Fruit fly (Drosophila melanogaster): ENCODE results near the gene CG13983.

Gene CG13983

DNA sequence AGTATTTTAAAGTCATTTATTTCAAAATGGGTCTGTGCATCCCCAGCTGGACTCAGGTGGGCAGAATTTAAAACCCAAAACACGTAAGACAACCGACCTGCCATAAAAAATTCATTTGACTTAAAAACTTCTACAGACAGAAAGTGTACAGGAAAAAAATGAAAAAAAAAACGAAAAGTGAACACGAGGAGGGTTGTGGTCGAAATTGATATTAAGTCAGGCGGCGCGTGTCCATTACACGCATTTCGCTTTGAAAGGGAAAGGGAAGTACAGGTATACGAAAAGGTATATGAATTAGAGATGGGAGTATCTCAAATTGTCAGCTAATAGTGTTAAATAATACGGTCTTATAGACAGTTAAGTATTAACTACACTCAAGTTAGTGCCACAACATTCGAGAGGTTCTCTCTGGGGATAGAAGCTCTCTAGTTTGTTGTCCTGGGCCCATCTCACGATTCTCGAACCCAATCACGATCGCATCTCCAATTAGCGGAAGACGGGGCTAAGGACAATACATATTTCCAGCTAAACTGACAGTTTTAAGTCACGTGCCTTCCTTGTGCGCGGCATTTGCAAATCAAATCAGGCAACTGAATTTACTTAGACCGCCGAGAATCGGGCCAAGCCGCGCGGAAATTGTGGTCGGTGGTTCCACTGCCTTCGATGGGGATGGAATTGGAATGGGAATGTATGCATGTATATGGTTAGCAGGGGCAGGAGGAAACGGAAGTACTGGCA lies 45.5 kb downstream of the CG13983 start:
- TF ChIP-seq Dll (optimal IDR thresholded peaks at IDR 0.05) (no peak), EcR (GFP tag; optimal IDR thresholded peaks at IDR 0.05) (no peak), usp (GFP tag; optimal IDR thresholded peaks at IDR 0.05) (no peak), CG8478 (optimal IDR thresholded peaks at IDR 0.05) (no peak), pan (optimal IDR thresholded peaks at IDR 0.05) (no peak), psq (optimal IDR thresholded peaks at IDR 0.05) (no peak)

DNA sequence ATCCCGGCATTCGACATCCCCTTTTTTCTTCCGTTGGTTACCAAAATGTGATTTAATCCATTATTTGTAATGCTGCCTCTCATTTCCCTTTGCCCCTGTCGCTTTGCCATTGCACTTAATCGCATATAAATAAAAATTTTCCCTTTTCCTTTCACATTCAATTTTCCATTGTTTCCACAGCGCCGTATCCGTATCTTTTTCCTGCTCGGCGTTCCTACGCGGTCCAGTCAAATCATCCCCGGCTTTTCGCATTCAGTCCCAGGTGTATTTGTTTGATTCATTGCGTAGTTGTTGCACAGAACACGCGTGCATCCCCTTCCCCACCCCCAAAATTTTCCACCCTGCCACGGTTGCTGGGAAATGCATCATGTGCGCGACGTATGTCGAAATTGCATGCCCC lies 48.4 kb downstream of the CG13983 start:
- no peak for TF ChIP-seq Dll (optimal IDR thresholded peaks at IDR 0.05)
- no peak for TF ChIP-seq psq (optimal IDR thresholded peaks at IDR 0.05)
- TF ChIP-seq usp (GFP tag; optimal IDR thresholded peaks at IDR 0.05) = no peak
- no peak for TF ChIP-seq pan (optimal IDR thresholded peaks at IDR 0.05)
- no peak for TF ChIP-seq EcR (GFP tag; optimal IDR thresholded peaks at IDR 0.05)
